Fruit fly (Drosophila melanogaster): ENCODE measurements around the gene WASp.
A peak's percentile ranks its signal among the peaks of the same experiment; 100 is the strongest.

Gene WASp

DNA sequence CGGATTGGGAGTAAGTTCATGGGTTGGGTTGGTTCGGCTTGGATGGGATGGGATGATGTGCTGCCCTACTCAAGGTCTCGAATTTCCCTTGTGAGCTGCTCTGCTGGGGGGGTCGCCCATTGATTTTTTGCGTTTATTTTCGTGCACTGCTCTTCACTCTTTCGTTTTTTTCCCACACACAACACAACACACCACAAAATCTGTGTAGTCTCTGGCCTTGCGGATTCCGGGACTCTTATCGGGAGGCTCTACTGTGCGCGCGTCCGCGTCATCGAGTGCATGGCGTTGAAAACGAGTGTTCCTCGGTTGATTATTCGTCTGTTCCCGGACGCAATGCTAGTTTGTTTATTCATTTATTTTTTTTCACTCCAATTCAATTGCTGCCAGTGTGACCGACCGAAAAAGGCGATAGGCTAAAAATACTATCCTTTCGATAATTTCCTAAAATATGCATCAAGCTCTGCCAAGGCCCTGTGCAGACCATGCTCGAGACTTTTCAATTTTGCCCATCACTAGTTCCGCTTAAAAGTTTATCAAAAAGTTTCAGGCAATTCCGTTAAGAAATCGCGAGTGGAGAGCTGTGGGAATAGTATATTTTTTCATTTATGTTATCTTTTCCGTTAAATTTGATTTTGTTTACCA lies at the start of gene WASp:
Gene WASp (minus strand): TSS at position 399 of the 642 bp plus-strand sequence.
- TF ChIP-seq Ets98B (GFP tag; IDR thresholded peaks at IDR 0.05) = peak; percentile 67
- peak; percentile 25; the same call in 1 of the 2 replicates for TF ChIP-seq CG32121 (GFP tag; IDR thresholded peaks at IDR 0.05)
- TF ChIP-seq Snoo (tag; optimal IDR thresholded peaks at IDR 0.05) = no peak
- no peak for TF ChIP-seq EcR (GFP tag; optimal IDR thresholded peaks at IDR 0.05)
- no peak for TF ChIP-seq CG14655 (GFP tag; optimal IDR thresholded peaks at IDR 0.05)
- 0 out of 2 replicates have a peak, but pooled peaks have one; percentile 18 for TF ChIP-seq rn (GFP tag; IDR thresholded peaks at IDR 0.05)
- TF ChIP-seq Pif1B (GFP tag; optimal IDR thresholded peaks at IDR 0.05) = peak; percentile 16
- TF ChIP-seq CG12605 (GFP tag; IDR thresholded peaks at IDR 0.05) = peak; percentile 50
- peak; percentile 22 for TF ChIP-seq CG17806 (tag; optimal IDR thresholded peaks at IDR 0.05)
- peak; percentile 48 for TF ChIP-seq CG34367 (tag; optimal IDR thresholded peaks at IDR 0.05)
- peak; percentile 4 for TF ChIP-seq CG8301 (tag; optimal IDR thresholded peaks at IDR 0.05)
- TF ChIP-seq fd96Ca (GFP tag; IDR thresholded peaks at IDR 0.05) = no peak; the same call in 1 of the 3 replicates
- peak; percentile 67; the same call in 2 of the 3 replicates for TF ChIP-seq CG4496 (GFP tag; IDR thresholded peaks at IDR 0.05)
- TF ChIP-seq CG13204 (GFP tag; optimal IDR thresholded peaks at IDR 0.05) = no peak
- peak; percentile 46 for TF ChIP-seq gl (tag; optimal IDR thresholded peaks at IDR 0.05)
- peak; percentile 19 for TF ChIP-seq CG8159 (tag; optimal IDR thresholded peaks at IDR 0.05)
- peak; percentile 53 for TF ChIP-seq CG15710 (tag; optimal IDR thresholded peaks at IDR 0.05)
- no peak for TF ChIP-seq CG10348 (GFP tag; IDR thresholded peaks at IDR 0.05)

DNA sequence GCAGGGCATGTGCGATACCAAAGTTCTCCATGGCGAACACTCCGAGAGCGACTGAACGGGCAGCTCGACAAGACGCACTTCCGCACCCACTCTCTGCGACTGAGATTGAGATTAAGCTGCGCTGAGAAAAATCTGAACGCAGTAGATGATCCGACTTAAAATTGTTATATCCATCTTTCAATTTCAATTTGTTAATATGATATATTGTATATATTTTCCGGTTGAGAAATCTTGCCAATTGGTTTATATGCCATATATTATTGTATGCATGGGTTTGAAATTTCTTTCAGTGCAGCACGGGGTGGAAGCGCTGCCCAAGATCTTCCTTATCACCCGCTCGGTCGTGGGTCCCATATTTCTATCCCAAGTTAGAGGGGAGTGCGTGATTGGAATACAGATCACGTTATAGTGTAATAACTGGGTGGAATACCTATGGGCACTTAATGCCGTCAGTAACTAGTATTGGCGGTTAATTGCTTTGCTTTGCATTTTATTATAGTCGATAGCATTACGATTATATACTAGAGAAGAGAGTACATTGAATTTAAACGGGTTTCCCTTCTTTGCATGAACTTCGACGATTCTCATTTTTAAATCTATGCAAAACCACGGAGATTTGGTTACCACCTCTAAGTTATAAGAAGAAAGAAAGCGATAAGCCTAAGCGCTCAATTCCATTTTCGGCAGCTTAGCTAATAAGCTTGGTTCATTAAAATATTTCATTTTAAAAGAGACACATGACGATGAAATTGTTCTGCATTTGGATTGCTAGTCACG lies 48.4 kb upstream of the WASp start, which contains the start of the genes Nepl19 and Nepl20:
Gene Nepl19 (minus strand): TSS at position 57 of the 777 bp plus-strand sequence.
Gene Nepl20 (plus strand): TSS at position 727 of the 777 bp plus-strand sequence.
- TF ChIP-seq CG12605 (GFP tag; IDR thresholded peaks at IDR 0.05) = peak; percentile 91
- TF ChIP-seq gl (tag; optimal IDR thresholded peaks at IDR 0.05) = peak; percentile 80
- peak; percentile 89 for TF ChIP-seq CG17806 (tag; optimal IDR thresholded peaks at IDR 0.05)
- TF ChIP-seq D1 (tag; optimal IDR thresholded peaks at IDR 0.05) = no peak
- TF ChIP-seq EcR (GFP tag; optimal IDR thresholded peaks at IDR 0.05) = peak; percentile 77
- TF ChIP-seq CG32121 (GFP tag; IDR thresholded peaks at IDR 0.05) = peak; percentile 94
- peak; percentile 93 for TF ChIP-seq Ets98B (GFP tag; IDR thresholded peaks at IDR 0.05)
- TF ChIP-seq CG15710 (tag; optimal IDR thresholded peaks at IDR 0.05) = peak; percentile 89
- TF ChIP-seq CG8301 (tag; optimal IDR thresholded peaks at IDR 0.05) = peak; percentile 90
- TF ChIP-seq CG34367 (tag; optimal IDR thresholded peaks at IDR 0.05) = peak; percentile 89
- peak; percentile 84 for TF ChIP-seq Pif1B (GFP tag; optimal IDR thresholded peaks at IDR 0.05)
- TF ChIP-seq CG8159 (tag; optimal IDR thresholded peaks at IDR 0.05) = peak; percentile 92
- TF ChIP-seq fd96Ca (GFP tag; IDR thresholded peaks at IDR 0.05) = peak; percentile 92
- peak; percentile 79 for TF ChIP-seq rn (GFP tag; IDR thresholded peaks at IDR 0.05)
- TF ChIP-seq CG10348 (GFP tag; IDR thresholded peaks at IDR 0.05) = peak; percentile 65
- TF ChIP-seq CG14655 (GFP tag; optimal IDR thresholded peaks at IDR 0.05) = peak; percentile 91
- TF ChIP-seq Snoo (tag; optimal IDR thresholded peaks at IDR 0.05) = peak; percentile 85
- TF ChIP-seq CG4496 (GFP tag; IDR thresholded peaks at IDR 0.05) = peak; percentile 95
- TF ChIP-seq CG9948 (tag; optimal IDR thresholded peaks at IDR 0.05) = peak; percentile 85
- TF ChIP-seq Pif1A (GFP tag; optimal IDR thresholded peaks at IDR 0.05) = peak; percentile 85
- TF ChIP-seq CG13204 (GFP tag; optimal IDR thresholded peaks at IDR 0.05) = peak; percentile 65

DNA sequence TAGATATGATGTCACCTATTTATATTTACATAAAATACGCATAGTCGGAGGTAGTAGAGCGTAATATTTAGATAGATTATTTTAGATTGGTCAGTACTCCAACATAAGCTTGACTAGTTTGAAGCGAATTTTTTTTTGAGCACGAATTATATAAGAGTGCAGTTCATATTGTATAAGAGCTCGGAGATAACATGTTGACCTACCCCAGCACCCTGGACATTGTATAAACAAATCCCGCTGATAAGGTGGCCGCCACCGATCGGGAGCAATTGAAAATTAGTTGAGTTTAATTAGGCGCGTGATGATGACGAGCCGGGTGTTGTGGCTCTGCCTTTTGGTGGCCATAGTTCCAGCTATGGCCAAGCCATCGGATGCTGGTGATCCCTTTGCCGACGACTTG lies 43.5 kb upstream of the WASp start, which contains the start of gene Nepl18:
Gene Nepl18 (plus strand): TSS at position 277 of the 400 bp plus-strand sequence.
- TF ChIP-seq Pif1B (GFP tag; optimal IDR thresholded peaks at IDR 0.05) (no peak), CG17806 (tag; optimal IDR thresholded peaks at IDR 0.05) (no peak), CG12605 (GFP tag; IDR thresholded peaks at IDR 0.05) (no peak)

DNA sequence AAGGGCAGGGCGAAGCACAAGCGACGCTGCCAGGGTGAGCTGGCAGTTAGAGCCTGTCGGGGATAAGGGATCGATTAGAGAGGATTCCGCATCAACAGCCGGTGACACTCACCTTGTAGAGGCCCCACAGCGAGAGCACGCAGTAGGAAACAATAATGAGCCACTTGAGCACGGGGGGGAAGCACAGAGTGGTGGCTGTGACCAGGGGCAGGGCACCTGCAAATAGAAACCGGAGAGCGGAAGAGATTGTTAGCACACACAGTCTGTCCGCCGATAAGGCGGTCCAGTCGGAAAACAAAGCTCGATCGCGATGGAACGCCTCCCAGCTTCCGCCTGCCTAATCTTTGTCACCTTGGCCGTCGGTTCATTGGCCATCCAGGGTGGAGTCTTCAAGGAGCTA lies 40.8 kb upstream of the WASp start, which contains the start of gene Nepl17:
Gene Nepl17 (plus strand): TSS at position 301 of the 400 bp plus-strand sequence.
- TF ChIP-seq Pif1B (GFP tag; optimal IDR thresholded peaks at IDR 0.05) (no peak), CG4496 (GFP tag; IDR thresholded peaks at IDR 0.05) (no peak), gl (tag; optimal IDR thresholded peaks at IDR 0.05) (no peak), CG8301 (tag; optimal IDR thresholded peaks at IDR 0.05) (no peak), D1 (tag; optimal IDR thresholded peaks at IDR 0.05) (no peak), Snoo (tag; optimal IDR thresholded peaks at IDR 0.05) (no peak), CG15710 (tag; optimal IDR thresholded peaks at IDR 0.05) (no peak), CG17806 (tag; optimal IDR thresholded peaks at IDR 0.05) (no peak), EcR (GFP tag; optimal IDR thresholded peaks at IDR 0.05) (no peak), fd96Ca (GFP tag; IDR thresholded peaks at IDR 0.05) (no peak), CG14655 (GFP tag; optimal IDR thresholded peaks at IDR 0.05) (no peak), CG13204 (GFP tag; optimal IDR thresholded peaks at IDR 0.05) (no peak), CG34367 (tag; optimal IDR thresholded peaks at IDR 0.05) (no peak), CG12605 (GFP tag; IDR thresholded peaks at IDR 0.05) (no peak), CG8159 (tag; optimal IDR thresholded peaks at IDR 0.05) (no peak), rn (GFP tag; IDR thresholded peaks at IDR 0.05) (no peak)

DNA sequence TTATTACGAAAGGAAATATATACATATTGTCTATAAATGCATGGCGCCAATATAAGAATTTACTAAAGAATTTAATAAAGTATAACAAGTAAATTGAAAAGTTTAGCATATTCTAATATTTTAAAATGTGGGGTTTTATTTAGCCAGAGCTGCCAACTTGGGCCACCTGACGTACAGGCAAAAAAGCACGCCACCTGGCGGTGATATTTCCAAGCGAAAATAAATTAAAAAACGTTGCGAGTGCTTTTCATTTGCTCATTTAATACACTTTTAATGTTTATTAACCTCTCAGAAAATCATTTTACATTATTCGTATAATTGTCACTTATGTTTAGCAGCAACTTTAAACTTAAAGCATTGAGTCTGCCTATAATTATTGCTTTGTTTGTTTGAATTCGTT lies 38.5 kb upstream of the WASp start:
- TF ChIP-seq CG13204 (GFP tag; optimal IDR thresholded peaks at IDR 0.05) (no peak), CG34367 (tag; optimal IDR thresholded peaks at IDR 0.05) (no peak), CG9948 (tag; optimal IDR thresholded peaks at IDR 0.05) (no peak), D1 (tag; optimal IDR thresholded peaks at IDR 0.05) (no peak), Ets98B (GFP tag; IDR thresholded peaks at IDR 0.05) (no peak), CG4496 (GFP tag; IDR thresholded peaks at IDR 0.05) (no peak), EcR (GFP tag; optimal IDR thresholded peaks at IDR 0.05) (no peak), gl (tag; optimal IDR thresholded peaks at IDR 0.05) (no peak), CG32121 (GFP tag; IDR thresholded peaks at IDR 0.05) (no peak), CG8159 (tag; optimal IDR thresholded peaks at IDR 0.05) (no peak), Snoo (tag; optimal IDR thresholded peaks at IDR 0.05) (no peak)

All from whole organism, pupa.